Worm (Caenorhabditis elegans): ENCODE data around the gene F46B6.10.

Gene F46B6.10

DNA sequence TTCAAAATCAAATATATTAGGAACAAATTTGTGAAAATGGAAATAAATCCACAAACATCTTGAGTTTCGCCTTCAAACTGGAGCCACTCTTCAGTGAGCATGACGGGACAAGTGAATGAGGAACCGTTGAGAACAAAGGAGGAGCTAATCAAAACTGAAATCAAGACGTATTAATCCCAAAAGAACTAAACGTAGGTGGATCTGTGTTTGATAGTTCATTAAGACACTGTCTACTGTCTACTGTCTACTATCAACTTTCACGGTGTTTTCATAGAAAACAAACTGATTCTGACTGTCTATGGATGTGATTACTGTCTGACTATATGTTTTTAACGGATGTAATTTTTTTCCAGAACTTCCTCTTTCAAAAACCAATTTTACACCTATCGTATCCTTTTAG is 19.9 kb upstream of the F46B6.10 start, which contains the start of gene str-193:
str-193 (minus strand) TSS at position 101 of the 400 bp plus-strand sequence.
- TF ChIP-seq scrt-1 (GFP tag; IDR thresholded peaks at IDR 0.05) = no peak
- no peak for TF ChIP-seq hnd-1 (tag; optimal IDR thresholded peaks at IDR 0.05)
- TF ChIP-seq B0310.2 (tag; optimal IDR thresholded peaks at IDR 0.05) = no peak
- no peak for TF ChIP-seq ceh-13 (GFP tag; optimal IDR thresholded peaks at IDR 0.05)
- TF ChIP-seq ama-1 (optimal IDR thresholded peaks at IDR 0.05) = no peak
- TF ChIP-seq hmg-4 (GFP tag; optimal IDR thresholded peaks at IDR 0.05) = no peak
- TF ChIP-seq aly-1 (tag; optimal IDR thresholded peaks at IDR 0.05) = no peak
- TF ChIP-seq tra-4 (tag; optimal IDR thresholded peaks at IDR 0.05) = no peak
- no peak for TF ChIP-seq tbx-37 (GFP tag; conservative IDR thresholded peaks at IDR 0.05)
- no peak for TF ChIP-seq ceh-36 (tag; optimal IDR thresholded peaks at IDR 0.05)

DNA sequence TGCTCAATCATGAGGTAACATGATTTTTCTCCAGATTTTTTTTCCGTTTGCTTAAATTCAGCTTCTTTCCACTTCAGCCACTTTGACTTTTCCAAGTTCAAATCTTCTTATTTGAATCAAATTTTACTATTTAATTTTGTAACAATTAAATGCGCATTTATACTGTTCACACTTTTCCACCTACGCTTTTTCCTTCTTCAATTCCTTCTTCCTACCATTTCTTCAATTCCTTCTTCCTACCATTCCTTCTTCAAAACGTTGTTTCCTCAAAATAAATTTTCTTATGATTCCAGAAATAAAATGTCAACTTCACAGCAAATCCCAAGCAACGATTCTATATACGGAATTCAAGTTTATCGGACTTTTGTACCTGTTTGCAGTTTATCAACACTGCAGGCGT is 14.5 kb upstream of the F46B6.10 start, which contains the start of gene sru-31:
sru-31 (plus strand) TSS at position 301 of the 400 bp plus-strand sequence.
- TF ChIP-seq scrt-1 (GFP tag; IDR thresholded peaks at IDR 0.05) (no peak), hmbx-1 (tag; optimal IDR thresholded peaks at IDR 0.05) (no peak), tbx-11 (GFP tag; IDR thresholded peaks at IDR 0.05) (no peak), aly-1 (tag; optimal IDR thresholded peaks at IDR 0.05) (no peak)

ce11 chrV:9813527-9813926 is 11.7 kb upstream of the F46B6.10 start, which contains the start of gene sru-30:
Gene sru-30, plus strand, starts transcription at chrV:9813827.
- TF ChIP-seq ama-1 (optimal IDR thresholded peaks at IDR 0.05) (no peak), sea-1 (GFP tag; conservative IDR thresholded peaks at IDR 0.05) (no peak), hmg-4 (GFP tag; optimal IDR thresholded peaks at IDR 0.05) (no peak), scrt-1 (GFP tag; IDR thresholded peaks at IDR 0.05) (no peak), aly-1 (tag; optimal IDR thresholded peaks at IDR 0.05) (no peak), ets-7 (tag; optimal IDR thresholded peaks at IDR 0.05) (no peak), tbx-11 (GFP tag; IDR thresholded peaks at IDR 0.05) (no peak), tra-4 (tag; optimal IDR thresholded peaks at IDR 0.05) (no peak), pes-1 (GFP tag; IDR thresholded peaks at IDR 0.05) (no peak), F13C5.2 (tag; optimal IDR thresholded peaks at IDR 0.05) (no peak), tbx-37 (GFP tag; conservative IDR thresholded peaks at IDR 0.05) (no peak), ceh-13 (GFP tag; optimal IDR thresholded peaks at IDR 0.05) (no peak), hnd-1 (tag; optimal IDR thresholded peaks at IDR 0.05) (no peak), hmbx-1 (tag; optimal IDR thresholded peaks at IDR 0.05) (no peak), flt-1 (GFP tag; IDR thresholded peaks at IDR 0.05) (no peak), B0310.2 (tag; optimal IDR thresholded peaks at IDR 0.05) (no peak), ceh-36 (tag; optimal IDR thresholded peaks at IDR 0.05) (no peak)

DNA sequence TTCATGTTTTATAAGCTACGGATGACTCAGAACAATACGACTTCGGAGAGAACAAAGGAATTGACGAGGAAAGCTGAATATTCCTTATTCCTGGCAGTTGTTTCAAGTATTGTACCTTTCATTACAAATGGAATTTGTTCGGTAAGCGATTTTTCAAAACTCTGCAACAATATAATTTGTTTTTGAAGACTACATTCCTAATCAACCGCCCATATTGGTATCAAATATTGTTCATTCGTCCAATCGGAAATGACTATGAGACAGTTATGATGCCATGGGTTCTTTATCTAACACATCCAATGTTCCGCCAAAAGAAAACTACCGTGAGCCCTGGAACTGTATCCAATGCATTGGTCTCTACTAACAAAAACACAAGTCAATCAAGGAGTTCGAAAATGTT is 10.4 kb upstream of the F46B6.10 start:
- TF ChIP-seq hmbx-1 (tag; optimal IDR thresholded peaks at IDR 0.05) (no peak), hnd-1 (tag; optimal IDR thresholded peaks at IDR 0.05) (no peak), tra-4 (tag; optimal IDR thresholded peaks at IDR 0.05) (no peak), tbx-11 (GFP tag; IDR thresholded peaks at IDR 0.05) (no peak), scrt-1 (GFP tag; IDR thresholded peaks at IDR 0.05) (no peak), hmg-4 (GFP tag; optimal IDR thresholded peaks at IDR 0.05) (no peak), tbx-37 (GFP tag; conservative IDR thresholded peaks at IDR 0.05) (no peak), ceh-36 (tag; optimal IDR thresholded peaks at IDR 0.05) (no peak), ama-1 (optimal IDR thresholded peaks at IDR 0.05) (no peak), ets-7 (tag; optimal IDR thresholded peaks at IDR 0.05) (no peak), aly-1 (tag; optimal IDR thresholded peaks at IDR 0.05) (no peak), flt-1 (GFP tag; IDR thresholded peaks at IDR 0.05) (no peak)

ce11 chrV:9811154-9811553 is 9.3 kb upstream of the F46B6.10 start, which contains the start of gene sru-29:
Gene sru-29, plus strand, starts transcription at chrV:9811454.
- TF ChIP-seq ceh-36 (tag; optimal IDR thresholded peaks at IDR 0.05) (no peak), ama-1 (optimal IDR thresholded peaks at IDR 0.05) (no peak), flt-1 (GFP tag; IDR thresholded peaks at IDR 0.05) (no peak), hnd-1 (tag; optimal IDR thresholded peaks at IDR 0.05) (no peak), tbx-11 (GFP tag; IDR thresholded peaks at IDR 0.05) (no peak), sea-1 (GFP tag; conservative IDR thresholded peaks at IDR 0.05) (no peak), pes-1 (GFP tag; IDR thresholded peaks at IDR 0.05) (no peak), tra-4 (tag; optimal IDR thresholded peaks at IDR 0.05) (no peak), tbx-37 (GFP tag; conservative IDR thresholded peaks at IDR 0.05) (no peak), B0310.2 (tag; optimal IDR thresholded peaks at IDR 0.05) (no peak), ets-7 (tag; optimal IDR thresholded peaks at IDR 0.05) (no peak), scrt-1 (GFP tag; IDR thresholded peaks at IDR 0.05) (no peak), hmg-4 (GFP tag; optimal IDR thresholded peaks at IDR 0.05) (no peak), ceh-13 (GFP tag; optimal IDR thresholded peaks at IDR 0.05) (no peak), aly-1 (tag; optimal IDR thresholded peaks at IDR 0.05) (no peak), F13C5.2 (tag; optimal IDR thresholded peaks at IDR 0.05) (no peak), hmbx-1 (tag; optimal IDR thresholded peaks at IDR 0.05) (no peak)

DNA sequence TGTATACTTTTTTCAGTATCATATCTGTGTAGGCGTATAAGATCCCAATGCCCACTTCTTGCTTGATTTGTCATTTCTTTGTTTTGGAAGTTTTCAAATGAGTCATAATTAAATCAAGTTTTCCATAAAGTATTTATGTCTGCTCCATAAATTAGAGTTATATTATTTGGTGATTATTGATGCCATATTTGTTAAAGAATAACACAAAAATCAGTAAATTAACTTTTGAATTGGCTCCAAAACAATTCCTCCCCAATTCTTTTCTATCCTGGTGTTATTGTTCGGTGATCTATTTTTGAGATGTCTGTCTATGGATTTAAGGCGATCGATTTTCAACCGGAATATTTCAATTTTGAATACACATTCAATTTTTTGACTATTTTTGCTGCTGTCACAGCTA is 3.3 kb upstream of the F46B6.10 start, which contains the start of gene sru-37:
sru-37 (plus strand) TSS at position 301 of the 400 bp plus-strand sequence.
- TF ChIP-seq hmbx-1 (tag; optimal IDR thresholded peaks at IDR 0.05) (no peak), B0310.2 (tag; optimal IDR thresholded peaks at IDR 0.05) (no peak)

DNA sequence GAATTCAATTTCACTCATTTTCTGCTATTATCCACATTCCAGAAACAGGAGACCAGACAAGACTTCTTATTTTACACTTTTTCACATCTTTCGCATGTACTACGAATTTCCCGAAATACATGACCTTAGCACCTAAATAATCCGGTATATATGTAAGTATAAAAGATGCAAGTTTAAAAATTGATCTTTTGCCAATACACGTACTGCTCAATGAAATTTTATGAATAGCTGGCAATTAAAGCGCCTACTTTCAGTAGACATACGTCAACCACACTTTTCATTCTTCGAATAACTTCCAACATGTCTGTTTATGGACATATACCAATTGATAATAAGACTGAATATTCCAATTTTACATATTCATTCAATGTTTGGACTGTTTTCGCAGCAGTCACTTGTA is 1.3 kb upstream of the F46B6.10 start, which contains the start of gene sru-39:
sru-39 (plus strand) TSS at position 301 of the 400 bp plus-strand sequence.
- TF ChIP-seq scrt-1 (GFP tag; IDR thresholded peaks at IDR 0.05) = no peak
- no peak for TF ChIP-seq sea-1 (GFP tag; conservative IDR thresholded peaks at IDR 0.05)
- no peak for TF ChIP-seq flt-1 (GFP tag; IDR thresholded peaks at IDR 0.05)
- TF ChIP-seq pes-1 (GFP tag; IDR thresholded peaks at IDR 0.05) = no peak
- no peak for TF ChIP-seq ceh-36 (tag; optimal IDR thresholded peaks at IDR 0.05)
- no peak for TF ChIP-seq aly-1 (tag; optimal IDR thresholded peaks at IDR 0.05)
- no peak for TF ChIP-seq ama-1 (optimal IDR thresholded peaks at IDR 0.05)
- TF ChIP-seq F13C5.2 (tag; optimal IDR thresholded peaks at IDR 0.05) = no peak
- no peak for TF ChIP-seq hmg-4 (GFP tag; optimal IDR thresholded peaks at IDR 0.05)
- TF ChIP-seq B0310.2 (tag; optimal IDR thresholded peaks at IDR 0.05) = no peak
- no peak for TF ChIP-seq tbx-11 (GFP tag; IDR thresholded peaks at IDR 0.05)
- TF ChIP-seq hnd-1 (tag; optimal IDR thresholded peaks at IDR 0.05) = no peak
- TF ChIP-seq hmbx-1 (tag; optimal IDR thresholded peaks at IDR 0.05) = no peak
- TF ChIP-seq ceh-13 (GFP tag; optimal IDR thresholded peaks at IDR 0.05) = no peak
- TF ChIP-seq ets-7 (tag; optimal IDR thresholded peaks at IDR 0.05) = no peak
- no peak for TF ChIP-seq tbx-37 (GFP tag; conservative IDR thresholded peaks at IDR 0.05)
- no peak for TF ChIP-seq tra-4 (tag; optimal IDR thresholded peaks at IDR 0.05)

All from whole organism, early embryonic.